Fruit fly (Drosophila melanogaster): ENCODE results near the gene CG18558.
A peak's percentile ranks its signal among the peaks of the same experiment; 100 is the strongest.

CG18558 gene

dm6 chr2L:2874542-2875194 is 30.4 kb upstream of the CG18558 start, which contains the start of gene CG8814 (continued):
- TF ChIP-seq CG12942 (GFP tag; optimal IDR thresholded peaks at IDR 0.05), result peak; percentile 65
- no peak for TF ChIP-seq pfk (GFP tag; optimal IDR thresholded peaks at IDR 0.05)
- peak; percentile 27 to 75 for TF ChIP-seq dpn (GFP tag; optimal IDR thresholded peaks at IDR 0.05)
- TF ChIP-seq CG31388 (GFP tag; optimal IDR thresholded peaks at IDR 0.05), result peak; percentile 50
- peak; percentile 94 for TF ChIP-seq row (GFP tag; IDR thresholded peaks at IDR 0.05)
- peak; percentile 49; the same call in 1 of the 2 replicates for TF ChIP-seq cas (GFP tag; IDR thresholded peaks at IDR 0.05)
- no peak for TF ChIP-seq ems (GFP tag; optimal IDR thresholded peaks at IDR 0.05)
- peak; percentile 28; the same call in 1 of the 2 replicates for TF ChIP-seq Xrp1 (GFP tag; IDR thresholded peaks at IDR 0.05)
- no peak for TF ChIP-seq ara (GFP tag; IDR thresholded peaks at IDR 0.05)
- peak; percentile 48 for TF ChIP-seq cato (GFP tag; optimal IDR thresholded peaks at IDR 0.05; ENCODE audit: borderline replicate concordance)
- TF ChIP-seq Drgx (GFP tag; IDR thresholded peaks at IDR 0.05), result peak; percentile 53
- peak; percentile 38; the same call in 1 of the 2 replicates for TF ChIP-seq CG14667 (GFP tag; IDR thresholded peaks at IDR 0.05)
- TF ChIP-seq wek (GFP tag; optimal IDR thresholded peaks at IDR 0.05), result no peak
- TF ChIP-seq CG18619 (GFP tag; optimal IDR thresholded peaks at IDR 0.05), result peak; percentile 57
- peak; percentile 66 for TF ChIP-seq Lhr (GFP tag; optimal IDR thresholded peaks at IDR 0.05)
- TF ChIP-seq CG30020 (tag; optimal IDR thresholded peaks at IDR 0.05), result peak; percentile 74
- no peak for TF ChIP-seq Stat92E (GFP tag; optimal IDR thresholded peaks at IDR 0.05)
- peak; percentile 55 for TF ChIP-seq B-H1 (GFP tag; IDR thresholded peaks at IDR 0.05)
- TF ChIP-seq trh (GFP tag; optimal IDR thresholded peaks at IDR 0.05), result peak; percentile 45
- TF ChIP-seq jumu (GFP tag; optimal IDR thresholded peaks at IDR 0.05), result peak; percentile 43
- TF ChIP-seq NfI (GFP tag; optimal IDR thresholded peaks at IDR 0.05), result peak; percentile 66
- no peak for TF ChIP-seq Dad (GFP tag; optimal IDR thresholded peaks at IDR 0.05)
- peak; percentile 58 for TF ChIP-seq CG3281 (GFP tag; optimal IDR thresholded peaks at IDR 0.05)
- TF ChIP-seq CkIIα-i1 (GFP tag; IDR thresholded peaks at IDR 0.05), result no peak
- no peak for TF ChIP-seq Poxn (GFP tag; IDR thresholded peaks at IDR 0.05)
- TF ChIP-seq luna (GFP tag; optimal IDR thresholded peaks at IDR 0.05), result peak; percentile 8
- TF ChIP-seq CG4730 (GFP tag; IDR thresholded peaks at IDR 0.05), result peak; percentile 50
- no peak for TF ChIP-seq zf30C (GFP tag; optimal IDR thresholded peaks at IDR 0.05)
- TF ChIP-seq ewg (GFP tag; optimal IDR thresholded peaks at IDR 0.05), result peak; percentile 37
- TF ChIP-seq unpg (GFP tag; optimal IDR thresholded peaks at IDR 0.05), result peak; percentile 13
- TF ChIP-seq zen2 (GFP tag; IDR thresholded peaks at IDR 0.05; ENCODE audit: partially characterized antibody), result no peak
- no peak for TF ChIP-seq onecut (GFP tag; IDR thresholded peaks at IDR 0.05)
- peak; percentile 75 for TF ChIP-seq CG12155 (GFP tag; optimal IDR thresholded peaks at IDR 0.05)
- TF ChIP-seq CG13287 (GFP tag; IDR thresholded peaks at IDR 0.05; ENCODE audit: partially characterized antibody), result peak; percentile 80
- peak; percentile 81 for TF ChIP-seq hb (GFP tag; IDR thresholded peaks at IDR 0.05; ENCODE audit: partially characterized antibody)
- peak; percentile 80 for TF ChIP-seq CG4404 (GFP tag; IDR thresholded peaks at IDR 0.05)
- TF ChIP-seq crol (GFP tag; IDR thresholded peaks at IDR 0.05), result peak; percentile 21; the same call in 1 of the 2 replicates
- no peak for TF ChIP-seq CG1792 (GFP tag; optimal IDR thresholded peaks at IDR 0.05)
- no peak for TF ChIP-seq Hey (tag; optimal IDR thresholded peaks at IDR 0.05)
- TF ChIP-seq CG4360 (GFP tag; IDR thresholded peaks at IDR 0.05), result 0 out of 2 replicates have a peak, but pooled peaks have one; percentile 9
- TF ChIP-seq H15 (GFP tag; IDR thresholded peaks at IDR 0.05), result 0 out of 3 replicates have a peak, but pooled peaks have one; percentile 14
- TF ChIP-seq CG7271 (tag; optimal IDR thresholded peaks at IDR 0.05), result no peak
- TF ChIP-seq grau (tag; optimal IDR thresholded peaks at IDR 0.05), result peak; percentile 71
- TF ChIP-seq CG13894 (tag; optimal IDR thresholded peaks at IDR 0.05), result peak; percentile 29
- TF ChIP-seq fd3F (GFP tag; optimal IDR thresholded peaks at IDR 0.05), result peak; percentile 51
- peak; percentile 82 for TF ChIP-seq inv (GFP tag; IDR thresholded peaks at IDR 0.05; ENCODE audit: partially characterized antibody)
- TF ChIP-seq gsb (GFP tag; IDR thresholded peaks at IDR 0.05), result no peak
- peak; percentile 75 for TF ChIP-seq Xbp1 (GFP tag; optimal IDR thresholded peaks at IDR 0.05)
- TF ChIP-seq tx (GFP tag; optimal IDR thresholded peaks at IDR 0.05), result no peak
- no peak for TF ChIP-seq h (optimal IDR thresholded peaks at IDR 0.05)
